Worm (Caenorhabditis elegans) whole organism, young adult: ENCODE measurements around the gene tost-1.

ENCODE experiments used
- die-1 ChIP-seq: sonication (generic microtip); optimal IDR thresholded peaks from 2 replicates; lab custom pipeline; 2016; ENCODE audit warnings: missing genotype, mild to moderate bottlenecking, missing genetic modification characterization, missing compliant biosample characterization
- nhr-120 ChIP-seq: fragments of 200-800 bp; sonication (Bioruptor generic); IDR thresholded peaks from 2 replicates; pipeline ENCODE4 v1.3.6; 2022; ENCODE audit warnings: missing genetic modification characterization, missing compliant biosample characterization
- pha-4 ChIP-seq: fragments of 150-350 bp; sonication (generic microtip); optimal IDR thresholded peaks from 2 replicates; lab custom pipeline; 2014; ENCODE audit warnings: missing biosample characterization, missing genetic modification reagents, missing genetic modification characterization

- TF ChIP-seq pha-4 = no peak
- TF ChIP-seq nhr-120 (GFP tag; lab: Robert Waterston, UW) = no peak
- no peak for TF ChIP-seq die-1 (tag; lab: Kevin White, UChicago)
Measured at ce11 chrIII:4918906-4919305, 40.8 kb upstream of the tost-1 start.
